Worm (Caenorhabditis elegans) whole organism, L3 larva: ENCODE data around the gene srab-9.

Source experiments
- fkh-10 ChIP-seq: sonication (generic microtip); optimal IDR thresholded peaks from 2 replicates; lab custom pipeline; 2017; ENCODE audit warnings: missing biosample characterization, missing genetic modification reagents, missing genetic modification characterization
- lsy-12 ChIP-seq: sonication (generic microtip); optimal IDR thresholded peaks from 2 replicates; lab custom pipeline; 2016; ENCODE audit warnings: mild to moderate bottlenecking, missing genetic modification characterization, missing compliant biosample characterization
- mdl-1 ChIP-seq: fragments of 150-350 bp; optimal IDR thresholded peaks from 2 replicates; lab custom pipeline; 2014; ENCODE audit warnings: missing biosample characterization, missing genetic modification characterization
- nhr-12 ChIP-seq: fragments of 150-350 bp; optimal IDR thresholded peaks from 2 replicates; lab custom pipeline; 2014; ENCODE audit warnings: missing biosample characterization, missing genetic modification characterization
- skn-1 ChIP-seq: fragments of 150-350 bp; optimal IDR thresholded peaks from 2 replicates; lab custom pipeline; 2014; ENCODE audit warnings: missing biosample characterization, missing genetic modification characterization

ce11 chrV:3159252-3159651 lies 18.2 kb upstream of the srab-9 start, which contains the start of gene C36C5.12:
- no peak for TF ChIP-seq nhr-12 (tag; lab: Kevin White, UChicago)
- TF ChIP-seq fkh-10 = no peak
- no peak for TF ChIP-seq skn-1
- no peak for TF ChIP-seq lsy-12 (tag; lab: Kevin White, UChicago)
- TF ChIP-seq mdl-1 = no peak
